Fruit fly (Drosophila melanogaster) whole organism, embryonic: Measurements from ENCODE around the gene CG12539.

Experiments
- Aef1 ChIP-seq: fragments of 200-800 bp; sonication (Bioruptor generic); IDR thresholded peaks from 3 replicates; pipeline ENCODE4 v1.3.6; 2022; ENCODE audit warnings: missing biosample characterization, missing genetic modification characterization
- Atf6 ChIP-seq: fragments of 200-800 bp; sonication (Bioruptor generic); IDR thresholded peaks from 2 replicates; pipeline ENCODE4 v1.3.6; 2022; ENCODE audit warnings: missing biosample characterization, missing genetic modification characterization
- CG10321 ChIP-seq: fragments of 200-800 bp; sonication (Bioruptor generic); IDR thresholded peaks from 2 replicates; pipeline ENCODE4 v1.3.6; 2022; ENCODE audit warnings: missing biosample characterization, missing genetic modification characterization
- CG10565 ChIP-seq: fragments of 200-800 bp; sonication (Bioruptor generic); optimal IDR thresholded peaks from 3 replicates; lab custom pipeline; 2016; ENCODE audit warnings: missing biosample characterization, mild to moderate bottlenecking, missing genetic modification characterization
- CG10979 ChIP-seq: fragments of 200-800 bp; sonication (Bioruptor generic); optimal IDR thresholded peaks from 2 replicates; lab custom pipeline; 2018; ENCODE audit warnings: missing biosample characterization, mild to moderate bottlenecking, missing genetic modification characterization, moderate library complexity
- CG12299 ChIP-seq: fragments of 200-800 bp; sonication (Bioruptor generic); optimal IDR thresholded peaks from 2 replicates; lab custom pipeline; 2018; ENCODE audit warnings: missing biosample characterization, mild to moderate bottlenecking, missing genetic modification characterization
- CG13775 ChIP-seq: fragments of 200-800 bp; sonication (Bioruptor generic); optimal IDR thresholded peaks from 3 replicates; lab custom pipeline; 2017; ENCODE audit warnings: missing biosample characterization, mild to moderate bottlenecking, missing genetic modification characterization
- CG15514 ChIP-seq: fragments of 200-800 bp; sonication (Bioruptor generic); optimal IDR thresholded peaks from 3 replicates; lab custom pipeline; 2017; ENCODE audit warnings: missing biosample characterization, missing genetic modification characterization, mild to moderate bottlenecking, moderate library complexity, missing genetic modification reagents
- CG18262 ChIP-seq: fragments of 200-800 bp; optimal IDR thresholded peaks from 3 replicates; lab custom pipeline; 2019; ENCODE audit warnings: missing biosample characterization, mild to moderate bottlenecking, missing genetic modification characterization, moderate library complexity
- CG2199 ChIP-seq: fragments of 200-800 bp; sonication (Bioruptor generic); IDR thresholded peaks from 3 replicates; pipeline ENCODE4 v1.3.6; 2022; ENCODE audit warnings: missing biosample characterization, missing genetic modification characterization
- CG2889 ChIP-seq: fragments of 200-800 bp; sonication (Bioruptor generic); IDR thresholded peaks from 3 replicates; pipeline ENCODE4 v1.3.6; 2022; ENCODE audit warnings: missing biosample characterization, missing genetic modification characterization
- CG3163 ChIP-seq: fragments of 200-800 bp; sonication (Bioruptor generic); optimal IDR thresholded peaks from 3 replicates; lab custom pipeline; 2016; ENCODE audit warnings: missing biosample characterization, missing genetic modification characterization
- CG3407 ChIP-seq: fragments of 200-800 bp; sonication (Bioruptor generic); optimal IDR thresholded peaks from 2 replicates; lab custom pipeline; 2018; ENCODE audit warnings: missing biosample characterization, mild to moderate bottlenecking, missing genetic modification characterization
- CG34224 ChIP-seq: fragments of 200-800 bp; sonication (Bioruptor generic); IDR thresholded peaks from 3 replicates; pipeline ENCODE4 v1.3.6; 2022; ENCODE audit warnings: missing biosample characterization, missing genetic modification characterization; ENCODE audit not compliant: partially characterized antibody
- CG3847 ChIP-seq: fragments of 200-800 bp; sonication (Bioruptor generic); IDR thresholded peaks from 2 replicates; pipeline ENCODE4 v1.3.6; 2022; ENCODE audit warnings: missing biosample characterization, missing genetic modification characterization
- CG4854 ChIP-seq: fragments of 200-800 bp; sonication (Bioruptor generic); optimal IDR thresholded peaks from 2 replicates; lab custom pipeline; 2016; ENCODE audit warnings: missing biosample characterization, missing genetic modification characterization, inconsistent platforms
- CG6854 ChIP-seq: fragments of 200-800 bp; sonication (Bioruptor generic); optimal IDR thresholded peaks from 3 replicates; lab custom pipeline; 2017; ENCODE audit warnings: missing biosample characterization, mild to moderate bottlenecking, missing genetic modification characterization
- CG7839 ChIP-seq: fragments of 200-800 bp; sonication (Bioruptor generic); optimal IDR thresholded peaks from 3 replicates; lab custom pipeline; 2018; ENCODE audit warnings: missing biosample characterization, mild to moderate bottlenecking, missing genetic modification characterization, moderate library complexity
- CG8359 ChIP-seq: fragments of 200-800 bp; sonication (Bioruptor generic); optimal IDR thresholded peaks from 2 replicates; lab custom pipeline; 2017; ENCODE audit warnings: missing biosample characterization, mild to moderate bottlenecking, missing genetic modification characterization, borderline replicate concordance
- CG9727 ChIP-seq: fragments of 200-800 bp; sonication (Bioruptor generic); optimal IDR thresholded peaks from 3 replicates; lab custom pipeline; 2017; ENCODE audit warnings: missing biosample characterization, mild to moderate bottlenecking, missing genetic modification characterization
- Chrac-16 ChIP-seq: fragments of 200-800 bp; sonication (Bioruptor generic); optimal IDR thresholded peaks from 3 replicates; lab custom pipeline; 2016; ENCODE audit warnings: missing biosample characterization, missing genetic modification characterization
- Dek ChIP-seq: fragments of 200-800 bp; sonication (Bioruptor generic); optimal IDR thresholded peaks from 3 replicates; lab custom pipeline; 2019; ENCODE audit warnings: missing biosample characterization, mild to moderate bottlenecking, missing genetic modification characterization, moderate library complexity
- H15 ChIP-seq: fragments of 200-800 bp; sonication (Bioruptor generic); IDR thresholded peaks from 3 replicates; pipeline ENCODE4 v1.3.6; 2022; ENCODE audit warnings: missing biosample characterization, missing genetic modification characterization
- HLH3B ChIP-seq: fragments of 200-800 bp; sonication (Bioruptor generic); IDR thresholded peaks from 2 replicates; pipeline ENCODE4 v1.3.6; 2022; ENCODE audit warnings: missing biosample characterization, missing genetic modification characterization
- Hand ChIP-seq: fragments of 200-800 bp; sonication (Bioruptor generic); optimal IDR thresholded peaks from 2 replicates; lab custom pipeline; 2017; ENCODE audit warnings: mild to moderate bottlenecking, missing biosample characterization, missing genetic modification reagents, missing genetic modification characterization
- Hmx ChIP-seq: fragments of 200-800 bp; sonication (Bioruptor generic); optimal IDR thresholded peaks from 2 replicates; lab custom pipeline; 2016; ENCODE audit warnings: missing biosample characterization, missing genetic modification characterization
- Hr39 ChIP-seq: fragments of >200 bp; optimal IDR thresholded peaks from 2 replicates; lab custom pipeline; 2017
- MBD-R2 ChIP-seq: fragments of 200-800 bp; sonication (Bioruptor generic); IDR thresholded peaks from 2 replicates; pipeline ENCODE4 v1.3.6; 2022; ENCODE audit warnings: missing biosample characterization, missing genetic modification characterization
- Meics ChIP-seq: fragments of 200-800 bp; sonication (Bioruptor generic); optimal IDR thresholded peaks from 2 replicates; lab custom pipeline; 2017; ENCODE audit warnings: missing biosample characterization, mild to moderate bottlenecking, missing genetic modification characterization
- NfI ChIP-seq: fragments of 200-800 bp; sonication (Bioruptor generic); optimal IDR thresholded peaks from 3 replicates; lab custom pipeline; 2018; ENCODE audit warnings: missing biosample characterization, mild to moderate bottlenecking, missing genetic modification characterization, moderate library complexity
- Ssrp ChIP-seq: fragments of 200-800 bp; sonication (Bioruptor generic); optimal IDR thresholded peaks from 2 replicates; lab custom pipeline; 2018; ENCODE audit warnings: missing biosample characterization, mild to moderate bottlenecking, missing genetic modification characterization, moderate library complexity
- ac ChIP-seq: fragments of 200-800 bp; sonication (Bioruptor generic); optimal IDR thresholded peaks from 3 replicates; lab custom pipeline; 2017; ENCODE audit warnings: missing biosample characterization, mild to moderate bottlenecking, missing genetic modification characterization
- bsh ChIP-seq, 2 experiments: fragments of 200-800 bp; sonication (Bioruptor generic); optimal IDR thresholded peaks; 2 replicates each; lab custom pipeline; 2017 to 2018; ENCODE audit warnings: mild to moderate bottlenecking in 2 of 2, missing biosample characterization in 2 of 2, missing genetic modification characterization in 2 of 2, moderate library complexity in 1 of 2
- croc ChIP-seq: fragments of 200-800 bp; sonication (Bioruptor generic); conservative IDR thresholded peaks from 3 replicates; pipeline ENCODE4 v1.3.6; 2022; ENCODE audit warnings: missing biosample characterization, missing genetic modification characterization
- danr ChIP-seq: fragments of 200-800 bp; sonication (Bioruptor generic); IDR thresholded peaks from 2 replicates; pipeline ENCODE4 v1.3.6; 2022; ENCODE audit warnings: missing biosample characterization, missing genetic modification characterization
- dmrt11E ChIP-seq: fragments of 200-800 bp; sonication (Bioruptor generic); optimal IDR thresholded peaks from 3 replicates; lab custom pipeline; 2018; ENCODE audit warnings: missing biosample characterization, mild to moderate bottlenecking, missing genetic modification characterization, moderate library complexity
- dysf ChIP-seq: fragments of 200-800 bp; sonication (Bioruptor generic); IDR thresholded peaks from 3 replicates; pipeline ENCODE4 v1.3.6; 2022; ENCODE audit warnings: missing biosample characterization, missing genetic modification characterization
- fd96Cb ChIP-seq: fragments of 200-800 bp; sonication (Bioruptor generic); optimal IDR thresholded peaks from 2 replicates; lab custom pipeline; 2018; ENCODE audit warnings: missing biosample characterization, mild to moderate bottlenecking, missing genetic modification characterization, moderate library complexity
- gem ChIP-seq: fragments of 200-800 bp; sonication (Bioruptor generic); optimal IDR thresholded peaks from 2 replicates; lab custom pipeline; 2019; ENCODE audit warnings: missing biosample characterization, mild to moderate bottlenecking, missing genetic modification characterization, moderate library complexity
- grau ChIP-seq: fragments of 200-800 bp; optimal IDR thresholded peaks from 3 replicates; lab custom pipeline; 2019; ENCODE audit warnings: missing biosample characterization, mild to moderate bottlenecking, missing genetic modification characterization, moderate library complexity
- kay ChIP-seq: fragments of 200-800 bp; sonication (Bioruptor generic); optimal IDR thresholded peaks from 2 replicates; lab custom pipeline; 2016; ENCODE audit warnings: missing biosample characterization, missing genetic modification characterization
- nerfin-2 ChIP-seq: fragments of 200-800 bp; sonication (Bioruptor generic); IDR thresholded peaks from 2 replicates; pipeline ENCODE4 v1.3.6; 2022; ENCODE audit warnings: missing biosample characterization, missing genetic modification characterization; ENCODE audit not compliant: partially characterized antibody
- otp ChIP-seq: fragments of 200-800 bp; sonication (Bioruptor generic); IDR thresholded peaks from 3 replicates; pipeline ENCODE4, ENCODE4 v1.3.6; 2022; ENCODE audit warnings: missing biosample characterization, missing genetic modification characterization
- rib ChIP-seq: fragments of 200-800 bp; sonication (Bioruptor generic); IDR thresholded peaks from 2 replicates; pipeline ENCODE4 v1.3.6; 2022; ENCODE audit warnings: missing biosample characterization, missing genetic modification characterization
- sc ChIP-seq, 3 experiments: fragments of >200 bp in 2 of 3; fragments of 200-800 bp in 1 of 3; sonication (Bioruptor generic) in 1 of 3; optimal IDR thresholded peaks; 2 replicates in 2 of 3; 3 replicates in 1 of 3; lab custom pipeline; 2017; ENCODE audit warnings: mild to moderate bottlenecking in 1 of 3, missing biosample characterization in 1 of 3, missing genetic modification characterization in 1 of 3, missing genetic modification reagents in 1 of 3
- sens ChIP-seq: fragments of 200-800 bp; sonication (Bioruptor generic); peaks from one replicate; lab custom pipeline; 2016; ENCODE audit warnings: missing biosample characterization, missing genetic modification characterization
- sr ChIP-seq: fragments of 200-800 bp; sonication (Bioruptor generic); IDR thresholded peaks from 3 replicates; pipeline ENCODE4 v1.3.6; 2022; ENCODE audit warnings: missing biosample characterization, missing genetic modification characterization
- stc ChIP-seq: fragments of 200-800 bp; sonication (Bioruptor generic); IDR thresholded peaks from 2 replicates; pipeline ENCODE4 v1.3.6; 2022; ENCODE audit warnings: missing biosample characterization, missing genetic modification characterization
- tna ChIP-seq: fragments of 200-800 bp; sonication (Bioruptor generic); IDR thresholded peaks from 2 replicates; pipeline ENCODE4 v1.3.6; 2022; ENCODE audit warnings: missing biosample characterization, missing genetic modification characterization; ENCODE audit not compliant: partially characterized antibody
- toy ChIP-seq: fragments of 200-800 bp; sonication (Bioruptor generic); IDR thresholded peaks from 2 replicates; pipeline ENCODE4 v1.3.6; 2022; ENCODE audit warnings: missing biosample characterization, missing genetic modification characterization
- zfh2 ChIP-seq: fragments of 200-800 bp; sonication (Bioruptor generic); optimal IDR thresholded peaks from 2 replicates; lab custom pipeline; 2016; ENCODE audit warnings: missing biosample characterization, missing genetic modification characterization

Gene CG12539

dm6 chrX:14805646-14806045, 38.9 kb downstream of the CG12539 start (continued):
- TF ChIP-seq sens (GFP tag; lab: Kevin White, UChicago) (peak; percentile 90), sr (no peak), MBD-R2 (no peak), Hmx (no peak), CG15514 (GFP tag; lab: Kevin White, UChicago) (no peak), otp (no peak), kay (GFP tag; lab: Kevin White, UChicago) (no peak), Aef1 (GFP tag; lab: Robert Waterston, UW) (no peak), CG2889 (GFP tag; lab: Robert Waterston, UW) (no peak), HLH3B (GFP tag; lab: Robert Waterston, UW) (0 out of 2 replicates have a peak, but pooled peaks have one; percentile 12), ac (GFP tag; lab: Kevin White, UChicago) (no peak), CG9727 (peak; percentile 11), toy (GFP tag; lab: Robert Waterston, UW) (no peak), Ssrp (no peak), Hand (no peak), sc (optimal IDR thresholded peaks at IDR 0.05; lab: Kevin White, UChicago) (no peak), sc (GFP tag; optimal IDR thresholded peaks at IDR 0.05; lab: Kevin White, UChicago) (peak; percentile 7), nerfin-2 (GFP tag; lab: Robert Waterston, UW) (no peak), fd96Cb (tag; lab: Kevin White, UChicago) (peak; percentile 13), Chrac-16 (GFP tag; lab: Kevin White, UChicago) (no peak), CG8359 (GFP tag; lab: Kevin White, UChicago) (no peak), NfI (no peak), Dek (no peak), dysf (0 out of 3 replicates have a peak, but pooled peaks have one; percentile 9), CG12299 (tag; lab: Kevin White, UChicago) (no peak), Atf6 (GFP tag; lab: Robert Waterston, UW) (no peak), CG4854 (no peak), CG34224 (no peak), rib (GFP tag; lab: Robert Waterston, UW) (no peak), CG3163 (GFP tag; lab: Kevin White, UChicago) (no peak), CG3407 (peak; percentile 28), croc (GFP tag; lab: Robert Waterston, UW) (no peak), CG10565 (no peak), danr (no peak), bsh (GFP tag; optimal IDR thresholded peaks at IDR 0.05; lab: Kevin White, UChicago) (peak in 1 of 2 experiments; percentile 60), CG2199 (GFP tag; lab: Robert Waterston, UW) (no peak), CG3847 (GFP tag; lab: Robert Waterston, UW) (no peak), CG7839 (tag; lab: Kevin White, UChicago) (peak; percentile 38), H15 (no peak), CG10321 (GFP tag; lab: Robert Waterston, UW) (no peak), CG10979 (peak; percentile 29), dmrt11E (tag; lab: Kevin White, UChicago) (peak; percentile 28), CG6854 (GFP tag; lab: Kevin White, UChicago) (no peak), stc (no peak), Meics (GFP tag; lab: Kevin White, UChicago) (no peak), grau (tag; lab: Kevin White, UChicago) (peak; percentile 68), zfh2 (GFP tag; lab: Kevin White, UChicago) (no peak), CG18262 (tag; lab: Kevin White, UChicago) (peak; percentile 32), Hr39 (lab: Kevin White, UChicago) (no peak), CG13775 (GFP tag; lab: Kevin White, UChicago) (no peak), gem (tag; lab: Kevin White, UChicago) (peak; percentile 37), tna (GFP tag; lab: Robert Waterston, UW) (no peak)
